Worm (Caenorhabditis elegans): Measurements from ENCODE around the gene sre-20.

sre-20 gene

DNA sequence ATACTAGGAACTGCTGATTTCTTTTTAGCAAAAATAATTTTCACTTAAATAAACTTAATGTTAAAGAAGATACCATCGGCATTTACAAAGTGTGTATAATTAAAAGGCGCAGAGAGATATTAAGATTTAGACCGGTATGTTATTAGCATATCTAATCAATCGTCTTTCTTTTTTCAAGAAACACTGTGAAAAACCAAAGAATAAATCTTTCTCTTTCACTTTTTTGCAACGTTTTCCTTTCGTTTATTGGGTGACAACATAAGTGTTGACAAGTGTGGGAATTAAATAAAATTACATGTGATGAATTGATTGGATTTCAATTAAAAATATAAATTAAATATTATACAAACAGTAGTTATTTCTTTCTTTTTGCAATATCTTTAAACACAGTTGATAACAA lies 32.4 kb downstream of the sre-20 start, which contains the start of gene C15C8.8:
TSS of gene C15C8.8 (minus strand) at position 101 of the 400 bp plus-strand sequence.
- TF ChIP-seq nhr-90 (tag; optimal IDR thresholded peaks at IDR 0.05; ENCODE audit: poor library complexity) = no peak
- no peak for TF ChIP-seq tlp-1 (tag; optimal IDR thresholded peaks at IDR 0.05)
- TF ChIP-seq hlh-4 (tag; optimal IDR thresholded peaks at IDR 0.05) = no peak
- no peak for TF ChIP-seq nhr-12 (tag; optimal IDR thresholded peaks at IDR 0.05)
- no peak for TF ChIP-seq vab-15 (tag; optimal IDR thresholded peaks at IDR 0.05)
- TF ChIP-seq mep-1 (tag; optimal IDR thresholded peaks at IDR 0.05) = no peak
- TF ChIP-seq swsn-7 (tag; optimal IDR thresholded peaks at IDR 0.05) = no peak
- TF ChIP-seq nhr-85 (tag) = peak; percentile 25
- peak; percentile 40 for TF ChIP-seq blmp-1 (tag; optimal IDR thresholded peaks at IDR 0.05)

DNA sequence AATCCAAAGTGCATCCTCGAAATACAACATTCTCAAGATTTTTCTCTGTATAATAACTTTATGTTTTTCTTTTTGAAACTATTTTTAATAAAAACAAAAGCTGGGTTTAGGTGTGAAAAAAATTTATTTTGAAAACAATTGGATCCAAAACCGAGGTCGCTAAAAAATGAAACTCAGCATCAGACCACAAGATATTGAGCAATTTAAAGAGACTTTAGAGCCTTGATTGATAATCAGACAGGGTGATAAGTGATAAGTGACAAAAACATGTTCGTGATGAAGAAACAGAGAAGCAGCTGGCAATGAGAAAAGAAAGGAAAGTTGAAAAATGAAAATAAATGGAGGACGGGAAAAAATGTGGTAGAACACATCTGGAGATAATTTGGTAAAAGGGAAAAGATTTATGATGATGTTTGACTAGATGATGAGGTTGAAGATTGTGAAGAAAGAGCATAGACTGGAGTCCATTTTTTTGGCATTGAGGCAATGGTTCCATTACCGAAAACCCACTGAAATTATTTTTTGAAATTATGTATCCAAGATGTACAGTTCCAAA lies 33.2 kb downstream of the sre-20 start, which contains the start of gene C15C8.6:
TSS of gene C15C8.6 (minus strand) at position 51 of the 556 bp plus-strand sequence.
- TF ChIP-seq xbp-1 (tag; optimal IDR thresholded peaks at IDR 0.05) (no peak), nhr-19 (GFP tag; conservative IDR thresholded peaks at IDR 0.05) (no peak), egl-27 (tag; optimal IDR thresholded peaks at IDR 0.05) (no peak), dsc-1 (tag; optimal IDR thresholded peaks at IDR 0.05) (peak; percentile 87), fkh-4 (tag; optimal IDR thresholded peaks at IDR 0.05; ENCODE audit: borderline replicate concordance) (peak; percentile 83), grh-1 (GFP tag; IDR thresholded peaks at IDR 0.05) (no peak)

DNA sequence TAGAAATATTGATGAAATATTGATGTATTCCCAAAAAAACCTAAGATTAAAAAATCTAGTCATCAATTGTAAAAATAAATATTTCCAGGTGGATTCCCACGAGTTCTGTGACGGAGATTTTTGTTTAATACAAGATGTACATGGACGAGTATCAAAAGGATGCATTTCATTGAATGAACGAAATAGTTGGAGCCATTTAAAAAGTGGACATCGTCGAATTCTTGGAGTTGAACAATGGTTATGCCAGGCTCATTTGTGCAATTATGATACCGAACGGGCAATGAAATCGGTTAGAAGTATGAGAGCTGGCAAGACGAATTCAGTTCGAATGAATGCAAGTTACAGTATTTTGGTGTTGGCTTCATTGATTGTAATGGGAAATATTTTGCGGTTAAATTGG lies 35.2 kb downstream of the sre-20 start:
- no peak for TF ChIP-seq hpl-2 (GFP tag; optimal IDR thresholded peaks at IDR 0.05)
- no peak for TF ChIP-seq nhr-71 (tag; optimal IDR thresholded peaks at IDR 0.05)
- TF ChIP-seq vab-15 (tag; optimal IDR thresholded peaks at IDR 0.05) = no peak
- TF ChIP-seq mef-2 (tag; optimal IDR thresholded peaks at IDR 0.05) = no peak
- TF ChIP-seq nhr-47 (tag; optimal IDR thresholded peaks at IDR 0.05) = no peak
- no peak for TF ChIP-seq nhr-85 (tag)
- TF ChIP-seq elt-3 (tag; optimal IDR thresholded peaks at IDR 0.05) = no peak
- no peak for TF ChIP-seq tlp-1 (tag; optimal IDR thresholded peaks at IDR 0.05)

DNA sequence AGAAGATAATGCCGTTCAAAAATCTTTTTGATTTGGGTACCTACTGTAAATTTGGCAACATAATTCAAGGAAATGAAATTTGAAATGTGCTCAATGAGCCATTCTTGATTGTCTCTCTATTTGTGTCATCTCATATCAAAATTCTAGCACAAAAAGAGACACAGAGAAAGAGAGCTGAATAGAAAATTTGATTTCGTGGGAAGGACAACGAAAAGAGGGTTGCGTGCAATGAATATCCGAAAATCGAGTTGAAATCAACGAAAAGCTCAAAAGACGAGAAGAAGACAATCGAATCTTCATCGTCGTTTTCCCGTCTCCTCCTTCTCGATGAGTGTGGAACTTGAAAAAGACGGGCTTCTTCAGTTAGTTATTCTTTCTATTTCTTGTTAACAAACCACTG lies 36.9 kb downstream of the sre-20 start, which contains the start of gene C15C8.5:
TSS of gene C15C8.5 (plus strand) at position 152 of the 400 bp plus-strand sequence.
- TF ChIP-seq lin-14 (GFP tag; optimal IDR thresholded peaks at IDR 0.05) (peak; percentile 36), fkh-10 (GFP tag; optimal IDR thresholded peaks at IDR 0.05) (peak; percentile 93), lin-15B (tag; optimal IDR thresholded peaks at IDR 0.05) (no peak), nhr-237 (tag; optimal IDR thresholded peaks at IDR 0.05) (no peak), ces-1 (GFP tag; optimal IDR thresholded peaks at IDR 0.05) (peak; percentile 43)

DNA sequence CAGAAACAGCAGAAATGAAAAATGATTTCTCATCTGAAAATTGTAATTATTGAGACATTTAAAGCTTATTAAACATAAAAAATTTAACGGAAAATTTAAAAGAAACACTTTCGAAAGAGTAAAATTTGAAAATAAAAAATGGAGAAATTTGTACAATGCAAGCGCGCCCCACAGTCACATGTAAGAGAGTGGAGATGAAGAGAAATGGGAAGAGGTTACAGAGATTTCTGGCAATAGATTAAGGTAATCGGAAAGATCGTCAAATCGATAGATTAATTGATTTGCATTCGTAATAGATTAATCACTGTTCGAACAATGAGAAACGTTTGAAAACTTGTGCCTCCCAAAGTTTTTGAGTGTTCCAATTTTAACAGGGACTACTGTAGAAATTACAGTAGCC lies 37.3 kb downstream of the sre-20 start, which contains the start of gene C15C8.4:
TSS of gene C15C8.4 (minus strand) at position 33 of the 400 bp plus-strand sequence.
- TF ChIP-seq dpl-1 (GFP tag; optimal IDR thresholded peaks at IDR 0.05) = peak in 1 of 3 experiments; percentile 40
- peak in 1 of 2 experiments; percentile 50 for TF ChIP-seq lsy-2 (tag; optimal IDR thresholded peaks at IDR 0.05)
- TF ChIP-seq irx-1 (tag; optimal IDR thresholded peaks at IDR 0.05) = no peak
- no peak for TF ChIP-seq unc-98 (GFP tag; IDR thresholded peaks at IDR 0.05)
- TF ChIP-seq snpc-4 (tag; optimal IDR thresholded peaks at IDR 0.05) = no peak
- TF ChIP-seq lin-13 (GFP tag; optimal IDR thresholded peaks at IDR 0.05) = peak; percentile 9
- TF ChIP-seq efl-1 (optimal IDR thresholded peaks at IDR 0.05) = peak; percentile 15 to 20
- peak; percentile 12 to 85 for TF ChIP-seq efl-1 (GFP tag; optimal IDR thresholded peaks at IDR 0.05 in 1 of 2)
- TF ChIP-seq blmp-1 (tag; optimal IDR thresholded peaks at IDR 0.05) = peak; percentile 74
- peak; percentile 37 for TF ChIP-seq mep-1 (tag; optimal IDR thresholded peaks at IDR 0.05)
- no peak for TF ChIP-seq fkh-8 (tag; optimal IDR thresholded peaks at IDR 0.05)
- no peak for TF ChIP-seq hpl-2 (GFP tag; optimal IDR thresholded peaks at IDR 0.05)
- TF ChIP-seq rnt-1 (tag; optimal IDR thresholded peaks at IDR 0.05) = peak; percentile 12
- TF ChIP-seq skn-1 (tag; optimal IDR thresholded peaks at IDR 0.05) = no peak
